Worm (Caenorhabditis elegans): ENCODE measurements around the gene F40E10.5.

- TF ChIP-seq flt-1 (GFP tag; IDR thresholded peaks at IDR 0.05), result no peak
- no peak for TF ChIP-seq med-1 (GFP tag; optimal IDR thresholded peaks at IDR 0.05; ENCODE audit: insufficient read depth)
These were observed 41.6 kb downstream of the F40E10.5 start for ce11 chrX:14743210-14743609.

Data from whole organism, midembryonic.